Fruit fly (Drosophila melanogaster) whole organism, wandering third instar larva: Measurements from ENCODE around the gene CG32260.

Source experiments
- Dfd ChIP-seq: fragments of >200 bp; optimal IDR thresholded peaks from 2 replicates; lab custom pipeline; 2017; ENCODE audit warnings: missing biosample characterization, missing genetic modification characterization
- Hr83 ChIP-seq: fragments of 200-300 bp; sonication (Bioruptor generic); optimal IDR thresholded peaks from 2 replicates; lab custom pipeline; 2016; ENCODE audit warnings: missing biosample characterization, mild to moderate bottlenecking, missing genetic modification characterization, moderate library complexity; ENCODE audit not compliant: poor library complexity, severe bottlenecking
- Jra ChIP-seq: sonication (Bioruptor generic); optimal IDR thresholded peaks from 2 replicates; lab custom pipeline; 2016; ENCODE audit warnings: missing biosample characterization, missing genetic modification characterization
- dmrt93B ChIP-seq: fragments of 200-800 bp; sonication (Bioruptor generic); optimal IDR thresholded peaks from 2 replicates; lab custom pipeline; 2018; ENCODE audit warnings: missing biosample characterization, mild to moderate bottlenecking, missing genetic modification characterization
- h ChIP-seq: fragments of 200-800 bp; sonication (Bioruptor generic); optimal IDR thresholded peaks from 3 replicates; lab custom pipeline; 2016; ENCODE audit warnings: missing biosample characterization, mild to moderate bottlenecking, missing genetic modification characterization
- pan ChIP-seq: fragments of >200 bp; optimal IDR thresholded peaks from 2 replicates; lab custom pipeline; 2017
- psq ChIP-seq: fragments of 200-800 bp; sonication (Bioruptor generic); optimal IDR thresholded peaks from 3 replicates; lab custom pipeline; 2017; ENCODE audit warnings: missing biosample characterization, mild to moderate bottlenecking, missing genetic modification characterization, moderate library complexity

dm6 chr3L:4108072-4108843, 33.9 kb upstream of the CG32260 start, which contains the start of gene Ack:
- TF ChIP-seq Dfd = no peak
- TF ChIP-seq psq (GFP tag; lab: Kevin White, UChicago) = no peak
- TF ChIP-seq h (GFP tag; lab: Kevin White, UChicago) = no peak
- TF ChIP-seq Jra (GFP tag; lab: Kevin White, UChicago) = no peak
- no peak for TF ChIP-seq Hr83 (GFP tag; lab: Kevin White, UChicago)
- TF ChIP-seq pan (lab: Kevin White, UChicago) = no peak
- TF ChIP-seq dmrt93B = no peak
